Worm (Caenorhabditis elegans) whole organism, young adult: ENCODE measurements around the gene fipr-13.

Source experiments
- B0261.1 ChIP-seq: sonication (generic microtip); optimal IDR thresholded peaks from 2 replicates; lab custom pipeline; 2016; ENCODE audit warnings: mild to moderate bottlenecking, missing genetic modification characterization, moderate library complexity, missing compliant biosample characterization
- C06A6.2 ChIP-seq: fragments of 200-800 bp; sonication (Bioruptor generic); conservative IDR thresholded peaks from 2 replicates; pipeline ENCODE4 v1.3.6; 2022; ENCODE audit warnings: missing genetic modification characterization, missing compliant biosample characterization
- C17E4.6 ChIP-seq: fragments of 200-800 bp; sonication (Bioruptor generic); IDR thresholded peaks from 2 replicates; pipeline ENCODE4 v1.3.6; 2022; ENCODE audit warnings: missing genetic modification reagents, missing genetic modification characterization, missing compliant biosample characterization
- F55B11.4 ChIP-seq: sonication (generic microtip); optimal IDR thresholded peaks from 2 replicates; lab custom pipeline; 2016; ENCODE audit warnings: missing compliant biosample characterization, missing genetic modification characterization, borderline replicate concordance; ENCODE audit not compliant: insufficient read depth
- K11D2.4 ChIP-seq: fragments of 200-800 bp; sonication (Bioruptor generic); IDR thresholded peaks from 2 replicates; pipeline ENCODE4 v1.3.6; 2022; ENCODE audit warnings: missing genetic modification reagents, missing genetic modification characterization, missing compliant biosample characterization
- K12H6.12 ChIP-seq: fragments of 200-800 bp; sonication (Bioruptor generic); optimal IDR thresholded peaks from 2 replicates; lab custom pipeline; 2018; ENCODE audit warnings: mild to moderate bottlenecking, missing genetic modification characterization, missing compliant biosample characterization
- Y56A3A.18 ChIP-seq: fragments of 200-800 bp; sonication (Bioruptor generic); IDR thresholded peaks from 2 replicates; pipeline ENCODE4 v1.3.6; 2022; ENCODE audit warnings: missing genetic modification reagents, missing genetic modification characterization, missing compliant biosample characterization
- Y95B8A.8 ChIP-seq: fragments of 200-800 bp; sonication (Bioruptor generic); IDR thresholded peaks from 2 replicates; pipeline ENCODE4 v1.3.6; 2022; ENCODE audit warnings: missing genetic modification reagents, missing genetic modification characterization, missing compliant biosample characterization
- ZK185.1 ChIP-seq: sonication (generic microtip); optimal IDR thresholded peaks from 2 replicates; lab custom pipeline; 2016; ENCODE audit warnings: mild to moderate bottlenecking, missing genetic modification characterization, missing compliant biosample characterization; ENCODE audit not compliant: poor library complexity, severe bottlenecking
- ama-1 ChIP-seq, 3 experiments: fragments of 150-350 bp in 1 of 3; sonication (generic microtip) in 2 of 3; optimal IDR thresholded peaks; 2 replicates each; lab custom pipeline; 2014 to 2018; ENCODE audit warnings: missing biosample characterization in 2 of 3, missing genetic modification characterization in 2 of 3, missing genetic modification reagents in 2 of 3
- attf-3 ChIP-seq: fragments of 200-800 bp; sonication (Bioruptor generic); conservative IDR thresholded peaks from 2 replicates; pipeline ENCODE4 v1.3.6; 2022; ENCODE audit warnings: missing genetic modification reagents, missing genetic modification characterization, missing compliant biosample characterization
- bed-1 ChIP-seq: fragments of 200-800 bp; sonication (Bioruptor generic); IDR thresholded peaks from 2 replicates; pipeline ENCODE4 v1.3.6; 2022; ENCODE audit warnings: missing genetic modification reagents, missing genetic modification characterization, missing compliant biosample characterization
- bed-2 ChIP-seq: fragments of 200-800 bp; sonication (Bioruptor generic); IDR thresholded peaks from 2 replicates; pipeline ENCODE4 v1.3.6; 2022; ENCODE audit warnings: missing genetic modification reagents, missing genetic modification characterization, missing compliant biosample characterization
- cebp-1 ChIP-seq, 2 experiments: fragments of 200-800 bp in 1 of 2; sonication (Bioruptor generic) in 1 of 2; sonication (generic microtip) in 1 of 2; IDR thresholded peaks in 1 of 2; optimal IDR thresholded peaks in 1 of 2; 2 replicates each; pipeline versions ENCODE4 v1.3.6 to Lab custom; 2017 to 2022; ENCODE audit warnings: missing compliant biosample characterization in 2 of 2, missing genetic modification characterization in 2 of 2, mild to moderate bottlenecking in 1 of 2, missing genetic modification reagents in 1 of 2, moderate library complexity in 1 of 2
- cebp-2 ChIP-seq: fragments of 200-800 bp; sonication (Bioruptor generic); IDR thresholded peaks from 2 replicates; pipeline ENCODE4 v1.3.6; 2022; ENCODE audit warnings: missing genetic modification characterization, missing compliant biosample characterization
- ceh-40 ChIP-seq: fragments of 200-800 bp; sonication (Bioruptor generic); IDR thresholded peaks from 2 replicates; pipeline ENCODE4 v1.3.6; 2022; ENCODE audit warnings: missing genetic modification characterization, missing compliant biosample characterization
- die-1 ChIP-seq: sonication (generic microtip); optimal IDR thresholded peaks from 2 replicates; lab custom pipeline; 2016; ENCODE audit warnings: missing genotype, mild to moderate bottlenecking, missing genetic modification characterization, missing compliant biosample characterization
- dpff-1 ChIP-seq: sonication (generic microtip); optimal IDR thresholded peaks from 2 replicates; lab custom pipeline; 2017; ENCODE audit warnings: mild to moderate bottlenecking, missing genetic modification characterization, missing compliant biosample characterization
- dpl-1 ChIP-seq: fragments of 150-350 bp; optimal IDR thresholded peaks from 2 replicates; lab custom pipeline; 2014; ENCODE audit warnings: missing biosample characterization, missing genetic modification reagents, missing genetic modification characterization
- ets-4 ChIP-seq: fragments of 200-800 bp; sonication (Bioruptor generic); optimal IDR thresholded peaks from 2 replicates; lab custom pipeline; 2018; ENCODE audit warnings: mild to moderate bottlenecking, missing genetic modification characterization, missing compliant biosample characterization
- hlh-12 ChIP-seq: sonication (generic microtip); optimal IDR thresholded peaks from 2 replicates; lab custom pipeline; 2016; ENCODE audit warnings: missing genetic modification characterization, missing compliant biosample characterization
- hmg-1.2 ChIP-seq: fragments of 200-800 bp; sonication (Bioruptor generic); IDR thresholded peaks from 2 replicates; pipeline ENCODE4 v1.3.6; 2022; ENCODE audit warnings: missing genetic modification reagents, missing genetic modification characterization, missing compliant biosample characterization
- hmg-20 ChIP-seq: fragments of 200-800 bp; sonication (Bioruptor generic); IDR thresholded peaks from 2 replicates; pipeline ENCODE4 v1.3.6; 2022; ENCODE audit warnings: missing genetic modification reagents, missing genetic modification characterization, missing compliant biosample characterization
- let-526 ChIP-seq: fragments of 200-800 bp; sonication (Bioruptor generic); IDR thresholded peaks from 2 replicates; pipeline ENCODE4 v1.3.6; 2022; ENCODE audit warnings: missing genetic modification reagents, missing genetic modification characterization, missing compliant biosample characterization
- let-607 ChIP-seq, 2 experiments: fragments of 200-800 bp in 1 of 2; sonication (Bioruptor generic) in 1 of 2; sonication (generic microtip) in 1 of 2; optimal IDR thresholded peaks; 2 replicates each; lab custom pipeline; 2016 to 2018; ENCODE audit warnings: mild to moderate bottlenecking in 2 of 2, missing compliant biosample characterization in 2 of 2, missing genetic modification characterization in 2 of 2, moderate library complexity in 2 of 2, missing genotype in 1 of 2
- lin-35 ChIP-seq, 3 experiments: fragments of 150-350 bp in 2 of 3; sonication (generic microtip) in 1 of 3; optimal IDR thresholded peaks; 2 replicates each; lab custom pipeline; 2014 to 2018; ENCODE audit warnings: missing biosample characterization in 3 of 3, missing genetic modification characterization in 3 of 3, missing genetic modification reagents in 3 of 3
- lin-40 ChIP-seq: sonication (generic microtip); optimal IDR thresholded peaks from 2 replicates; lab custom pipeline; 2016; ENCODE audit warnings: missing genetic modification characterization, mild to moderate bottlenecking, missing compliant biosample characterization, missing genotype, missing genetic modification reagents
- lin-54 ChIP-seq: fragments of 200-800 bp; sonication (Bioruptor generic); optimal IDR thresholded peaks from 2 replicates; lab custom pipeline; 2018; ENCODE audit warnings: mild to moderate bottlenecking, missing genetic modification characterization, missing compliant biosample characterization
- lir-1 ChIP-seq: fragments of 200-800 bp; sonication (Bioruptor generic); conservative IDR thresholded peaks from 2 replicates; pipeline ENCODE4 v1.3.6; 2022; ENCODE audit warnings: missing genetic modification reagents, missing genetic modification characterization, missing compliant biosample characterization
- lsl-1 ChIP-seq: fragments of 200-800 bp; sonication (Bioruptor generic); optimal IDR thresholded peaks from 2 replicates; lab custom pipeline; 2018; ENCODE audit warnings: mild to moderate bottlenecking, missing genetic modification characterization, moderate library complexity, missing compliant biosample characterization
- lsy-27 ChIP-seq: sonication (generic microtip); optimal IDR thresholded peaks from 2 replicates; lab custom pipeline; 2017; ENCODE audit warnings: missing genetic modification characterization, mild to moderate bottlenecking, missing compliant biosample characterization, antibody characterized with exemption, missing genotype, borderline replicate concordance; ENCODE audit not compliant: insufficient read depth
- nfyb-1 ChIP-seq: fragments of 200-800 bp; sonication (Bioruptor generic); IDR thresholded peaks from 2 replicates; pipeline ENCODE4 v1.3.6; 2022; ENCODE audit warnings: missing genetic modification reagents, missing genetic modification characterization, missing compliant biosample characterization
- nhr-80 ChIP-seq: sonication (generic microtip); optimal IDR thresholded peaks from 2 replicates; lab custom pipeline; 2016; ENCODE audit warnings: missing genetic modification characterization, missing compliant biosample characterization
- nhr-90 ChIP-seq: sonication (generic microtip); optimal IDR thresholded peaks from 2 replicates; lab custom pipeline; 2016; ENCODE audit warnings: missing genotype, mild to moderate bottlenecking, missing genetic modification characterization, missing compliant biosample characterization
- pha-4 ChIP-seq: fragments of 150-350 bp; sonication (generic microtip); optimal IDR thresholded peaks from 2 replicates; lab custom pipeline; 2014; ENCODE audit warnings: missing biosample characterization, missing genetic modification reagents, missing genetic modification characterization
- rcor-1 ChIP-seq: fragments of 200-800 bp; sonication (Bioruptor generic); IDR thresholded peaks from 2 replicates; pipeline ENCODE4 v1.3.6; 2022; ENCODE audit warnings: missing genetic modification reagents, missing genetic modification characterization, missing compliant biosample characterization
- snpc-4 ChIP-seq, 5 experiments: fragments of 150-350 bp in 1 of 5; sonication (generic microtip) in 4 of 5; optimal IDR thresholded peaks; 2 replicates each; lab custom pipeline; 2014 to 2018; ENCODE audit warnings: missing genetic modification characterization in 5 of 5, missing biosample characterization in 3 of 5, antibody characterized with exemption in 2 of 5, mild to moderate bottlenecking in 2 of 5, missing compliant biosample characterization in 2 of 5, missing genotype in 2 of 5, moderate library complexity in 2 of 5, missing genetic modification reagents in 1 of 5
- somi-1 ChIP-seq: fragments of 200-800 bp; sonication (Bioruptor generic); optimal IDR thresholded peaks from 2 replicates; lab custom pipeline; 2018; ENCODE audit warnings: mild to moderate bottlenecking, missing genetic modification characterization, missing compliant biosample characterization
- sptf-2 ChIP-seq: fragments of 200-800 bp; sonication (Bioruptor generic); optimal IDR thresholded peaks from 2 replicates; lab custom pipeline; 2018; ENCODE audit warnings: mild to moderate bottlenecking, missing genetic modification characterization, missing compliant biosample characterization
- tbp1 ChIP-seq: fragments of 200-800 bp; sonication (Bioruptor generic); optimal IDR thresholded peaks from 2 replicates; lab custom pipeline; 2018; ENCODE audit warnings: mild to moderate bottlenecking, missing genetic modification characterization, missing compliant biosample characterization
- unc-130 ChIP-seq: sonication (generic microtip); optimal IDR thresholded peaks from 2 replicates; lab custom pipeline; 2016; ENCODE audit warnings: missing genetic modification reagents, missing genetic modification characterization, missing compliant biosample characterization
- unc-62 ChIP-seq: fragments of 150-350 bp; optimal IDR thresholded peaks from 2 replicates; lab custom pipeline; 2014; ENCODE audit warnings: missing biosample characterization, missing genetic modification reagents, missing genetic modification characterization
- zfh-2 ChIP-seq: fragments of 200-800 bp; sonication (Bioruptor generic); conservative IDR thresholded peaks from 2 replicates; pipeline ENCODE4 v1.3.6; 2022; ENCODE audit warnings: missing genetic modification reagents, missing genetic modification characterization, missing compliant biosample characterization
- ztf-28 ChIP-seq: fragments of 200-800 bp; sonication (Bioruptor generic); IDR thresholded peaks from 2 replicates; pipeline ENCODE4 v1.3.6; 2022; ENCODE audit warnings: missing genetic modification reagents, missing genetic modification characterization, missing compliant biosample characterization

Gene fipr-13

DNA sequence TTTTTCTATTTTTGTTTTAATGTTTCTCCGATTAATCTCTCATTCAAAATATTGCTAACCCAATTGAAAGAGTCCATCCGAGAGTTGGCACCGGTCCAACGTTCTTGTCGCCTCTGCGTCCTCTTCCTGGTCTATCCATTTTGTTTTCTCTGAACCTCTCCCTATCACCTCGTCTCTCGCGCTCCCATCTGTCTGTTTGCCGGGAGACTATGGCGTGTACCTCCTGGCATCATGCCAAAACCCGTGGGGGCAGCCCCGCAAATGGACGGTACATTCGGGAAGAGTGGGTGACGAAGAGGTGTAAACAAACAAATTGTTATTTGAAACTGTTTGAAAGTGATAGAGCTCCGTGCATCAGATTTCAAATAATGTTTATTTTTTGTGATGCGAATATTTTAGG, 28.0 kb upstream of the fipr-13 start, which contains the start of gene T06E8.2 (continued):
- TF ChIP-seq hlh-12 (tag; lab: Kevin White, UChicago) (no peak), let-607 (tag; optimal IDR thresholded peaks at IDR 0.05; lab: Kevin White, UChicago) (no peak), lin-35 (GFP tag; optimal IDR thresholded peaks at IDR 0.05; lab: Kevin White, UChicago) (no peak), bed-1 (GFP tag; lab: Robert Waterston, UW) (no peak), B0261.1 (tag; lab: Kevin White, UChicago) (no peak), somi-1 (GFP tag; lab: Kevin White, UChicago) (peak; percentile 66), die-1 (tag; lab: Kevin White, UChicago) (peak; percentile 11), nhr-80 (tag; lab: Kevin White, UChicago) (no peak), ztf-28 (GFP tag; lab: Robert Waterston, UW) (no peak), lsl-1 (GFP tag; lab: Kevin White, UChicago) (no peak), K12H6.12 (tag; lab: Kevin White, UChicago) (peak; percentile 31), lin-40 (peak; percentile 26), cebp-1 (GFP tag; IDR thresholded peaks at IDR 0.05; lab: Robert Waterston, UW) (no peak), cebp-1 (tag; optimal IDR thresholded peaks at IDR 0.05; lab: Kevin White, UChicago) (peak; percentile 12), Y56A3A.18 (GFP tag; lab: Robert Waterston, UW) (no peak), lir-1 (GFP tag; lab: Robert Waterston, UW) (no peak), F55B11.4 (tag; lab: Kevin White, UChicago) (no peak), nhr-90 (tag; lab: Kevin White, UChicago) (no peak), hmg-1.2 (GFP tag; lab: Robert Waterston, UW) (peak; percentile 61; the same call in 1 of the 2 replicates), unc-62 (no peak), pha-4 (tag; lab: Kevin White, UChicago) (no peak), rcor-1 (no peak), Y95B8A.8 (no peak), attf-3 (no peak), K11D2.4 (no peak), unc-130 (GFP tag; lab: Kevin White, UChicago) (no peak)

DNA sequence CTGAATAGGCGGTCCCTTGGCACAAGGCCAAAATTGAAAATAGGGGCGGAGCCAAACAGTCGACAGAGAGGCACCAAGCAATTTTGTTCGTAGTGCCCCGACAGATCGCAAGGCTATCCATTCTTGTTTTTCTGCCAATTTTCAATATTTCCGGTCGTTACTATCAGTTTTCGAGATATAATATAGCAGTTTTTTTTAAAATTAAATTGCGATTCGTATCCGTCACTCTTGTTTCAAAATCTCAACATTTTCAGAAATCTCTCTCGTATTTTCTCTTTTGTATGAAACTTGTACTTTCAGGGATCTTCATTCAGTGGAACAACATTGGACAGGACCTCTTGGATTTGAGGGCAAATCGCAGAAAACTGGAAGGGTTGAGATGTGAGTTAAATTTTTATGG, 27.3 kb upstream of the fipr-13 start, which contains the start of gene F57A8.1:
Gene F57A8.1, plus strand, starts transcription at position 301 of the 400 bp plus-strand sequence.
- TF ChIP-seq B0261.1 (tag; lab: Kevin White, UChicago) (no peak), ztf-28 (GFP tag; lab: Robert Waterston, UW) (no peak), ceh-40 (GFP tag; lab: Robert Waterston, UW) (no peak), snpc-4 (GFP tag; optimal IDR thresholded peaks at IDR 0.05; lab: Kevin White, UChicago) (no peak), snpc-4 (tag; optimal IDR thresholded peaks at IDR 0.05; lab: Kevin White, UChicago) (no peak), bed-2 (GFP tag; lab: Robert Waterston, UW) (no peak), cebp-2 (GFP tag; lab: Robert Waterston, UW) (no peak)
- TF ChIP-seq, all 124 proteins: peak for 0

DNA sequence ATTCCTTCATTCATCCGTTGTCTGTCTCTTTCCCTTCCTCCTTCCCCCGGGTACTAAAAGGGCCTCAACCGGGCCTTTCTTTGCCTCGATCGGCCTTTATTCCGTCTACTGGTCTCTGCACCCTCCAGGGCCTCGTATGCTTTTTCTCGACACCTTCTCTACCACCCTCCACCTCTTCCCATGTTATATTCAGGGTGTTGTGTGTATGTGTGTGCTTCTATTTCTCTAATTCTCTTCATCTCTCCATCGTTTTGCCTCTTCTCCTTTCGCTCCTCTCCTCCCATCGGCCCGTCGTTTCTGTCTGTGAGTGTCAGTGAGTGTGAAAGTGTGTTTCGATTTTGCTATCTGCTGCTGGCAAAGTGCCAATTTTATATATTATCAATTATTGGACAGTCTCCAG, 24.5 kb upstream of the fipr-13 start:
- no peak for TF ChIP-seq C17E4.6 (GFP tag; lab: Robert Waterston, UW)
- TF ChIP-seq lsy-27 (tag; lab: Kevin White, UChicago), result no peak
- TF ChIP-seq ZK185.1, result no peak
- TF ChIP-seq K12H6.12 (tag; lab: Kevin White, UChicago), result peak; percentile 49
- TF ChIP-seq C06A6.2 (GFP tag; lab: Robert Waterston, UW), result 0 out of 2 replicates have a peak, but pooled peaks have one; percentile 15
- peak; percentile 79 for TF ChIP-seq zfh-2
- TF ChIP-seq lin-54, result peak; percentile 36
- no peak for TF ChIP-seq dpff-1 (tag; lab: Kevin White, UChicago)
- peak; percentile 13 for TF ChIP-seq sptf-2 (GFP tag; lab: Kevin White, UChicago)
- no peak for TF ChIP-seq ama-1 (optimal IDR thresholded peaks at IDR 0.05; lab: Kevin White, UChicago)
- TF ChIP-seq ama-1 (GFP tag; optimal IDR thresholded peaks at IDR 0.05; lab: Kevin White, UChicago), result no peak
- TF ChIP-seq nfyb-1, result 0 out of 2 replicates have a peak, but pooled peaks have one; percentile 55
- TF ChIP-seq tbp1 (GFP tag; lab: Kevin White, UChicago), result peak; percentile 33
- TF ChIP-seq let-526, result 0 out of 2 replicates have a peak, but pooled peaks have one; percentile 65
- no peak for TF ChIP-seq dpl-1 (GFP tag; lab: Kevin White, UChicago)
- TF ChIP-seq hmg-20 (GFP tag; lab: Robert Waterston, UW), result no peak
- peak; percentile 62 for TF ChIP-seq pha-4 (tag; lab: Kevin White, UChicago)
- no peak for TF ChIP-seq ets-4 (GFP tag; lab: Kevin White, UChicago)
- TF ChIP-seq cebp-2 (GFP tag; lab: Robert Waterston, UW), result no peak
